Fruit fly (Drosophila melanogaster): ENCODE data around the gene Doc3.

DNA sequence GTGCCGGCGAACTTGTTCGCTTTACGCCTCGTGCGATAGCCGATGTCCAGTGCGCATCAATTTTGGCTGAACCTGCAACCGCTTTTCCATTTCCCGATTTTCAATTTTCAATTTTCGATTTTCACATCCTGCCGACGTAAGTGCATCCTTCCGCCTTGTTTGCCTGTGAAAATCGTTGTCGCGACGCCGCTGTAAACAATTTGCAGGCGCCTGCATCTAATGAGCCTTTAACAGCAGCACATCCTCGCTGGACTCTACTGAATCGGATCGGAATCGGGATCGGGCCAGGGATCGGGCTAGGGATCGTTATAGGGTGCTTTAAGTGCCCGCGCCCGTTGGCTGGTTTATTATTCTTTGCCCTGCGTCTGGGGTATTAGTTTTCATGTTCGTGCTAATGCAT, 12.4 kb downstream of the Doc3 start:
- no peak for TF ChIP-seq psq (optimal IDR thresholded peaks at IDR 0.05)
- no peak for TF ChIP-seq EcR (GFP tag; optimal IDR thresholded peaks at IDR 0.05)
- no peak for TF ChIP-seq pan (optimal IDR thresholded peaks at IDR 0.05)
- no peak for TF ChIP-seq CG8478 (optimal IDR thresholded peaks at IDR 0.05)

Measured in whole organism.